Worm (Caenorhabditis elegans): Measurements from ENCODE around the gene gegf-1.
"Not testable (repeated sequence)": the region's sequence is repeated elsewhere in the genome, so short reads cannot be mapped to it uniquely, and the experiment has no call there.

The gegf-1 gene

DNA sequence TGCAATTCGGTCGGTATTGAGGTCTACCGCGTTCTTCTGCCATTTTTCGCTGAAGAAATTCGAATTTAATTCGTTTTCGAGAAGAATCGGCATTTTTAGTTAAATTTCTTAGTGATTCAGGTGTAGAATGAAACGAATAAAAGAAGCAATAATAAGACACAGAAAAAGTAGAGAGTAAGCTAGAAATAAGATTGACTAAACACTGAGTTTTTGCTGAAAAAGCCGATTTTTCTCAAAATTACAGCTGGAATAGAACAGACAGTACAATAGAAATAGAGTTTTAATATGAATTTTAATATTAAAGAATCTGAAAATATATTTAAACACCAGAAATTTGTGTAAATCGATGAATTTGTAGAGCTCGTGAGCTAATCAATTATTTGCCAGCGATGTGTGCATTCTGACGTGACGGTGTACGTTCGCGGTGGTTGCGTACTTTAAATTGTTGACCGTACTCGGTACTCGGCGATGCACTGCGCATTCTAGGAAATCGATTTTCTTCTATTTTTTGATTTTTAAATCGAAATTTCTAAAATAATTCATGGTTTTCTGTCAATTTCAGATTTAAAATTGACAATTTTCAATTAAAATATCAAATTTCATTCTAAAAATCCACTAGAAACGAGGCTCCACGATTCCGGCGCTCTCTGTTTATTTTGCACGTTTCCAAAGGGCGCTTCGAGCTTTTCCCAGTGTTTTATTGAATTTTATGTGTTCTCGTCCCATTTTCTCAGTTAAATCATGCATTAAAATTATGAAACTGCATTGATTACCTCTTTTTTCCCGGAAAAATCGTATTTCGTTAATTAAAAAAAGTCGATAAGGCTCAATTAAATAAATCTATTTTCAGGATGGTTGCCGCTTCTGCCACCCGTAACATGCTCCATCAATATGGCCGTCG is 31.6 kb downstream of the gegf-1 start, which contains the start of the genes grld-1 and cox-6C (continued):
- TF ChIP-seq mab-5 (tag; optimal IDR thresholded peaks at IDR 0.05) (no peak), blmp-1 (tag; optimal IDR thresholded peaks at IDR 0.05; ENCODE audit: insufficient read depth) (no peak), nhr-10 (tag; optimal IDR thresholded peaks at IDR 0.05) (no peak), nhr-237 (tag; optimal IDR thresholded peaks at IDR 0.05) (no peak), nhr-25 (tag; optimal IDR thresholded peaks at IDR 0.05) (no peak), lin-11 (tag; optimal IDR thresholded peaks at IDR 0.05) (peak; percentile 25), lsy-2 (tag; optimal IDR thresholded peaks at IDR 0.05) (peak; percentile 86 to 97), elt-1 (tag; optimal IDR thresholded peaks at IDR 0.05) (no peak), nhr-21 (tag; optimal IDR thresholded peaks at IDR 0.05) (peak; percentile 9), dmd-4 (tag; optimal IDR thresholded peaks at IDR 0.05) (no peak), zag-1 (tag; optimal IDR thresholded peaks at IDR 0.05) (peak; percentile 19), alr-1 (tag; optimal IDR thresholded peaks at IDR 0.05) (no peak), ceh-82 (tag; optimal IDR thresholded peaks at IDR 0.05) (no peak), egl-27 (tag; optimal IDR thresholded peaks at IDR 0.05) (peak; percentile 1), peb-1 (tag; optimal IDR thresholded peaks at IDR 0.05) (no peak)

DNA sequence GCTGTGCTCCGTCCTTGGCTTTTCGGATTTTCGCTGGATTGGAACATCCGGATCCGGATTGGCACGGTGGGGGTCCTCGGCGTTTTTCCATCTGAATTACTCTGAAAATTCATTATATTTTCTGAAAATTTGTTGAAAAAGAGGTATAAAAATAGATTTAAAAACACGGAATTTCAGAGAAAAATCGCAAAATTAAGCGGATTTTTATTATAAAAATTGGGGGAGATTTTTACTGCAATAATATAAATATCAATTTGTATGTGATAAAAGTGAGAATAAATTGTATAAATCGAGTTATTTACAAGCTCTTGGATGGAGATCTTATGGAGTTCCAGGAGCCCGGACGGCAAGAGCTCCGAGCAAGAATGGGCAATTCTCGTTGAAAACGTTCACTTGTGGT is 36.1 kb downstream of the gegf-1 start, which contains the start of gene tut-1:
Gene tut-1 (minus strand): TSS at position 101 of the 400 bp plus-strand sequence.
- no peak for TF ChIP-seq elt-3 (tag; optimal IDR thresholded peaks at IDR 0.05)
- TF ChIP-seq fos-1 (tag; optimal IDR thresholded peaks at IDR 0.05), result no peak
- no peak for TF ChIP-seq ceh-82 (tag; optimal IDR thresholded peaks at IDR 0.05)
- TF ChIP-seq nhr-129 (tag; optimal IDR thresholded peaks at IDR 0.05), result no peak
- TF ChIP-seq lin-11 (tag; optimal IDR thresholded peaks at IDR 0.05), result no peak
- TF ChIP-seq mbf-1 (tag; optimal IDR thresholded peaks at IDR 0.05), result no peak
- TF ChIP-seq elt-1 (tag; optimal IDR thresholded peaks at IDR 0.05), result no peak

DNA sequence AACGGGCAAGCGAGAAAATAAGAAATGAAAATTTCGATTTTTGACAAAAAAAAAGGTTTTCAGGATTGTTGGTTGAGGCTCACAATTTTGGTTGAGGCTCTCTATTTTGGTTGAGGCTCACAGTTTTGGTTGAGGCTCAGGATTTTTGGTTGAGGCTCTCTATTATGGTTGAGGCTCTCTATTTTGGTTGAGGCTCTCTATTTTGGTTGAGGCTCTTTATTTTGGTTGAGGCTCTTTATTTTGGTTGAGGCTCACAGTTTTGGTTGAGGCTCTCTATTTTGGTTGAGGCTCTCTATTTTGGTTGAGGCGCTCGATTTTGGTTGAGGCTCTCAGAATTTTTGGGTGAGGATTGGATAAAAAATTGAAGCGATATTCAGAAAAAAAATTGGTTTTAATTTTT is 37.9 kb downstream of the gegf-1 start:
- TF ChIP-seq elt-1 (tag; optimal IDR thresholded peaks at IDR 0.05), result no peak
- no peak for TF ChIP-seq unc-55 (GFP tag; optimal IDR thresholded peaks at IDR 0.05)
- no peak for TF ChIP-seq mbf-1 (tag; optimal IDR thresholded peaks at IDR 0.05)
- no peak for TF ChIP-seq aly-2 (tag; optimal IDR thresholded peaks at IDR 0.05)
- no peak for TF ChIP-seq egl-27 (tag; optimal IDR thresholded peaks at IDR 0.05)
- TF ChIP-seq elt-3 (tag; optimal IDR thresholded peaks at IDR 0.05), result no peak
- no peak for TF ChIP-seq dmd-4 (tag; optimal IDR thresholded peaks at IDR 0.05)
- TF ChIP-seq F13H6.1 (tag; optimal IDR thresholded peaks at IDR 0.05), result no peak
- TF ChIP-seq nhr-12 (tag; optimal IDR thresholded peaks at IDR 0.05), result no peak

DNA sequence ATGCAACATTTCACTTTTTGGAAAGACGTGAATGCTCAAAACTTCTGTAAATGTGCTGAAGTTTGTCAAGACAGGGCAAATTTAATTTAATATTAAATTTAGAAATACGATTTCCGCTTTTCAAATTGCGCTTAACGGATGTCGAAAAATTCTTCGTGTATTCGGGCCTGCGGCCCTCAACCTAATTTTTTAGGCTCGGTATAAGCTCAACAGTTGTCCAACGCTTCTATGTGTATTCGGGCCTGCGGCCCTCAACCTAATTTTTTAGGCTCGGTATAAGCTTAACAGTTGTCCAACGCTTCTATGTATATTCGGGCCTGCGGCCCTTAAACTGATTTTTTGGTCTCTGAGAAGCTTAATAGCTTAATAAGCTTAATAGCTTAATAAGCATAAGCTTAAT is 38.9 kb downstream of the gegf-1 start:
- TF ChIP-seq nhr-21 (tag; optimal IDR thresholded peaks at IDR 0.05), result no peak
- no peak for TF ChIP-seq ztf-4 (tag; optimal IDR thresholded peaks at IDR 0.05)
- TF ChIP-seq lin-11 (tag; optimal IDR thresholded peaks at IDR 0.05), result no peak
- no peak for TF ChIP-seq R02D3.7 (tag; optimal IDR thresholded peaks at IDR 0.05)
- TF ChIP-seq Y55F3AM.14 (GFP tag; optimal IDR thresholded peaks at IDR 0.05), result no peak
- no peak for TF ChIP-seq ztf-11 (tag; optimal IDR thresholded peaks at IDR 0.05)
- no peak for TF ChIP-seq mab-5 (tag; optimal IDR thresholded peaks at IDR 0.05)
- no peak for TF ChIP-seq nhr-23 (tag; optimal IDR thresholded peaks at IDR 0.05)
- TF ChIP-seq nhr-6 (tag; optimal IDR thresholded peaks at IDR 0.05), result no peak
- no peak for TF ChIP-seq ceh-82 (tag; optimal IDR thresholded peaks at IDR 0.05)
- TF ChIP-seq ama-1 (optimal IDR thresholded peaks at IDR 0.05), result no peak
- TF ChIP-seq C34F6.9 (tag; optimal IDR thresholded peaks at IDR 0.05), result no peak
- no peak for TF ChIP-seq sem-4 (tag; optimal IDR thresholded peaks at IDR 0.05)
- TF ChIP-seq nhr-25 (tag; optimal IDR thresholded peaks at IDR 0.05), result no peak
- no peak for TF ChIP-seq elt-3 (tag; optimal IDR thresholded peaks at IDR 0.05)
- TF ChIP-seq elt-1 (tag; optimal IDR thresholded peaks at IDR 0.05), result no peak
- TF ChIP-seq alr-1 (tag; optimal IDR thresholded peaks at IDR 0.05), result no peak

DNA sequence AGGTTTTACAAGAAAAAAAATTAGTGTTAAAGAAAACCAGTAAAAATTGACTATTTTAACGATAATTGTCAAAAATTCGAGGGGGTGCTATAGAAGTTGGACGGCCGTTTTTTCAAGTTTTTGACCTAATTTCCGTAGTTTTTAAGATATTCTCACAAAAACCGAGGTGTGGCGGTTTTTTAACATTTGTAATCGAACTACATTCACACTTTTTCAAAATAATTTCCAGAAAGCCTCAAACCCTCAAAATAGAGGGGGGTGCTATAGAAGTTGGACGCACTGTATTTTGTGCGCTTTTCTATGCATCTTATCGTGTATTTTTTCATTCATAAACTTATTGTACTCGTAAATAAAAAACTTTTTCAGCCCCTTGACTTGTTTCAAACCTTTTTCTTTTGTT is 46.3 kb downstream of the gegf-1 start, which contains the start of gene F29C4.4:
Gene F29C4.4 (plus strand): TSS at position 301 of the 400 bp plus-strand sequence.
- TF ChIP-seq ceh-82, dmd-4, elt-1 (tag; optimal IDR thresholded peaks at IDR 0.05): not testable (repeated sequence)

Measured in whole organism, L2 larva.